Fruit fly (Drosophila melanogaster): ENCODE measurements around the gene CheB38a.
A peak's percentile ranks its signal among the peaks of the same experiment; 100 is the strongest.

CheB38a gene

DNA sequence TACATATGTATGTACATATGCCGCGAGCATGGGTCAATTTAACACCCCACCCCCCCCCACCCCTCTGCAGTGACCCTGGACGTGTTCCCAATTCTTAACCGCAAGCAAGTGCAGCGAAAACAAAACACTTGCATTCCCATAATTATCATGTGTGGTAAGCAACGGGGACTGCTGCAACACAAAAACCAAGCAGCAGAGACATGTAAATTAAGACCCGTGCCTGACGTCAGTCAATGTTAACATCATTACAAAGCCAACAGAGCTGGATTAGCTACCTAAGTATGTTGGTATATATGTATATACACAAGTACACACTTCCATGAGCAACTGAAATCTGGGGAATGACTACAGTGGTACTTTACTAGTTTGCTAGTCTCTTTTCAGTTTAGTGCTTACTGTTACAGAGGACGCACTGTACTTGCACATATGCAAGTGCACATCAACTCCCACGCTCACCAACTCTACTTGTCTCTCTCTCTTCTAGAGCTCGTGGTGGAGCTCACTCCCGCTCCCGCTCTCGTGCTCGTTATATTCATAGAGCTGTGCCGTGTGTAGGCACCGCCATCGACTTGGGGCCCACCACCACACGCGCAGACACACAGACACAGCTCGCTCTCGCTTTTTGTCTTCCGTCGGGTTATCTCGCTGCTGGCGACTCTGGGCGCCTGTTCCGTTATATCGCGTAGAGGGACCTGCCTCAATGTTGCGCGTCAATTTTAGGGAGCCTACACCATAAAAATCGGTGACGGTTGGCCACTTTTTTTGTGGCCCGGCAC, 3.1 kb upstream of the CheB38a start:
- TF ChIP-seq CG9948 (tag; optimal IDR thresholded peaks at IDR 0.05) (no peak), fd96Ca (GFP tag; IDR thresholded peaks at IDR 0.05) (peak; percentile 33), EcR (GFP tag; optimal IDR thresholded peaks at IDR 0.05) (peak; percentile 63), CG17806 (tag; optimal IDR thresholded peaks at IDR 0.05) (peak; percentile 34), gl (tag; optimal IDR thresholded peaks at IDR 0.05) (peak; percentile 26), CG10348 (GFP tag; IDR thresholded peaks at IDR 0.05) (no peak), CG32121 (GFP tag; IDR thresholded peaks at IDR 0.05) (peak; percentile 52; the same call in 1 of the 2 replicates), Pif1A (GFP tag; optimal IDR thresholded peaks at IDR 0.05) (peak; percentile 75), Ets98B (GFP tag; IDR thresholded peaks at IDR 0.05) (peak; percentile 76; the same call in 1 of the 2 replicates), CG8159 (tag; optimal IDR thresholded peaks at IDR 0.05) (peak; percentile 59), Snoo (tag; optimal IDR thresholded peaks at IDR 0.05) (peak; percentile 10), CG15710 (tag; optimal IDR thresholded peaks at IDR 0.05) (no peak), CG4496 (GFP tag; IDR thresholded peaks at IDR 0.05) (peak; percentile 86), D1 (tag; optimal IDR thresholded peaks at IDR 0.05) (no peak), CG34367 (tag; optimal IDR thresholded peaks at IDR 0.05) (no peak), Pif1B (GFP tag; optimal IDR thresholded peaks at IDR 0.05) (peak; percentile 18), rn (GFP tag; IDR thresholded peaks at IDR 0.05) (no peak), CG14655 (GFP tag; optimal IDR thresholded peaks at IDR 0.05) (peak; percentile 54), CG8301 (tag; optimal IDR thresholded peaks at IDR 0.05) (peak; percentile 46), CG13204 (GFP tag; optimal IDR thresholded peaks at IDR 0.05) (peak; percentile 95)

DNA sequence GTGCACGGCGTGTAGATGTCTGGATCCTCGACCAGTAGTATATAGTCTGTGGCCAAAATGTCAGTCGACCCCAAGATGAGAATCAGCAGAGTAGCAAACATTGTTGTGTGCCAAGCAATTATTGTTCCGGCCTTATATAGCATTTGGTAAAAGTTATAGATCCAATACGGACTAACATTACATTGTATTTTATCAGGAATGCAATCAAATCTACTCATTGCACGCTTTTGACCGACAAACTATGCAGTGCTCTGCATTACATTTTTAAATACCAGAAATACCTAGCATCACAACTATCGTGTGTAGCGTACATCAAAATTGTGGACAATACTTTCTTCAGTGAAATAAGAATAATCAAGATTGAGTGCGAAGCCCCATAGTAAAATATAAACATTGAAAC, 2.4 kb upstream of the CheB38a start, which contains the start of gene CheB38c:
CheB38c (minus strand) TSS at position 101 of the 400 bp plus-strand sequence.
- TF ChIP-seq CG34367 (tag; optimal IDR thresholded peaks at IDR 0.05) (no peak), CG13204 (GFP tag; optimal IDR thresholded peaks at IDR 0.05) (no peak), CG15710 (tag; optimal IDR thresholded peaks at IDR 0.05) (no peak)

DNA sequence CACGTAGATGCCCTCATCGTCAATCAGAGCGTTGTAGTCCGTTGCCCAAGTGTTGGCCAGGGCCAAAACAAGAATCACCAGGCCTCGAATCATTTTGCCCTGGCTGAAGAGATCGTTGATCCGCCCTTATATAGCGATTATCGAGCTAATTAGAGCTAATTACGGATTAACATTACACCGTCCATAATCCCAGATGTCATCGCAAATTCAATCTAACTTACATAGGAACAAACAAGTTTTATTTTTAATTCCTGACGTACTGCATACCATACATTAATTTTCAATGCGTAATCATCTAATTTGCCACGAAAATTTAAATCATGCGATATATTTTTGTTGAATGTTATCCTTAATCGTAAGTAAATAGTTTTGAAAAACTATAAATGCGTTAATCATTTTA, 1.2 kb downstream of the CheB38a start, which contains the start of gene CheB38b:
CheB38b (minus strand) TSS at position 101 of the 400 bp plus-strand sequence.
- TF ChIP-seq gl (tag; optimal IDR thresholded peaks at IDR 0.05) (no peak), Snoo (tag; optimal IDR thresholded peaks at IDR 0.05) (no peak), Pif1A (GFP tag; optimal IDR thresholded peaks at IDR 0.05) (no peak), Pif1B (GFP tag; optimal IDR thresholded peaks at IDR 0.05) (no peak), CG13204 (GFP tag; optimal IDR thresholded peaks at IDR 0.05) (no peak)

DNA sequence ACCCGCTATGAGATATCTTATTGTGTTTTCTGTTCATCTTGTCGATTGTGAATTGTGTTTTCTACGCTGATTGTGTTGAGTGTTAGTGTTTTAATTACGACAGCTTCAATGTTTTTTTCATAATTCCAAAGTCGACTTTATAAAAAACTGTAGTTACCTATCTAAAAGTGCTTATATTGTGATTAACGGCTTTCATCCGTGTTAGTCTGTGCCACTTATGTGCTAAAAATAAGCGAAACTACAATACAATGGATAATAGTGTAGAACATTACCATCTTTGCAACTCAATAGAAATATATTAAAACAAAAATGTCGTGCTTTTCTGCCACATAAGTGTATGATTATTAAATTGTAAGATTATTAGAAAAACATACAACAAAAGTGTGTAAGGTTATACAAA, 2.2 kb downstream of the CheB38a start, which contains the start of gene CG33322:
CG33322 (minus strand) TSS at position 101 of the 400 bp plus-strand sequence.
- TF ChIP-seq Pif1B (GFP tag; optimal IDR thresholded peaks at IDR 0.05) (no peak), CG32121 (GFP tag; IDR thresholded peaks at IDR 0.05) (no peak), Pif1A (GFP tag; optimal IDR thresholded peaks at IDR 0.05) (no peak), CG17806 (tag; optimal IDR thresholded peaks at IDR 0.05) (no peak), CG8301 (tag; optimal IDR thresholded peaks at IDR 0.05) (no peak), gl (tag; optimal IDR thresholded peaks at IDR 0.05) (no peak), EcR (GFP tag; optimal IDR thresholded peaks at IDR 0.05) (no peak), D1 (tag; optimal IDR thresholded peaks at IDR 0.05) (no peak), CG8159 (tag; optimal IDR thresholded peaks at IDR 0.05) (no peak), Snoo (tag; optimal IDR thresholded peaks at IDR 0.05) (no peak), CG14655 (GFP tag; optimal IDR thresholded peaks at IDR 0.05) (no peak), fd96Ca (GFP tag; IDR thresholded peaks at IDR 0.05) (no peak), Ets98B (GFP tag; IDR thresholded peaks at IDR 0.05) (no peak), CG4496 (GFP tag; IDR thresholded peaks at IDR 0.05) (no peak), CG10348 (GFP tag; IDR thresholded peaks at IDR 0.05) (no peak), CG12605 (GFP tag; IDR thresholded peaks at IDR 0.05) (no peak), CG9948 (tag; optimal IDR thresholded peaks at IDR 0.05) (no peak), CG34367 (tag; optimal IDR thresholded peaks at IDR 0.05) (no peak)

DNA sequence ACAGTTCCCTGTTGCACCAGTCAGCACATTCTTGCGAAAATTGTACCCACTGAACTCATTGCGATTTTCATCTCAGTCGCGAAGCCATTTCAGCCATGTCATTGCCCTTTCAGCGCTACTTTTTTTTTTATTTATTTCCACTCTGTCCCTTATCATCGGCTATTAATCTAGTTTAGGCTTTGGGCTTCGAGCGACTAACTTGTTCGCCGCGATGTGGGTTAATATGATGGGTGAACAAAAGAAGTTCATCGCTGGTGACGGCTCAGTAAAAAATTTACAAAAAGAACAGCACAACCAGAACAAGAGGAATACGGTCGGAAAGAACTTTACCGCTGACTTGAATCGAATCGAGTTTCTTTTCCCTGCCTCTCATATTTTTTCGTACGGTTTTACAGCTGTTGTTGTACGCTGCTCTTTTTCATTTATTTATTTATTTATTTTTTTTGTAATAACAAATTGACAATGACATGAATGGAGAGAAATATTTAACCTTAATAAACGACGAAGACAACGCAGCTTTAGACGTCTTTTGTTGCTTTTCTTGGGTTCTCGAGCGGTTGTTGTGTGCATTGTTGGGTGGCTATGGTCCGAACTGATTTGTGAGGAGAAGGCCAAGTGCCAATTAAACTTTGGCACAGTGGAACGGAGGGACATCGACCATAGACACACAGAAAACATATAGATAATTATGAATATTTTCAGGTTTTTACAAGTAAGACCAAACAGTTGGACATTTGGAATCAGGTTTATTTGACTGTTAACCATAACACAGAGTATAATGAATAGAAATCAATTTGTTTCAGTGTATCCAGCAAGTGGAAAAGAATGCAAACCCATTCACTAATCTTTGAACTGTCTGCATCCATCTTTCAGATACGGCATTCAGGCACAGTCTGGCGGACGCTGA, 5.8 kb downstream of the CheB38a start:
- TF ChIP-seq EcR (GFP tag; optimal IDR thresholded peaks at IDR 0.05), result peak; percentile 91
- TF ChIP-seq fd96Ca (GFP tag; IDR thresholded peaks at IDR 0.05), result no peak
- no peak for TF ChIP-seq D1 (tag; optimal IDR thresholded peaks at IDR 0.05)
- TF ChIP-seq CG4496 (GFP tag; IDR thresholded peaks at IDR 0.05), result peak; percentile 52; the same call in 2 of the 3 replicates
- TF ChIP-seq CG10348 (GFP tag; IDR thresholded peaks at IDR 0.05), result no peak
- peak; percentile 45 for TF ChIP-seq CG9948 (tag; optimal IDR thresholded peaks at IDR 0.05)
- TF ChIP-seq CG34367 (tag; optimal IDR thresholded peaks at IDR 0.05), result peak; percentile 10
- no peak for TF ChIP-seq Snoo (tag; optimal IDR thresholded peaks at IDR 0.05)
- no peak for TF ChIP-seq CG12605 (GFP tag; IDR thresholded peaks at IDR 0.05)
- no peak for TF ChIP-seq Ets98B (GFP tag; IDR thresholded peaks at IDR 0.05)
- peak; percentile 49 for TF ChIP-seq CG17806 (tag; optimal IDR thresholded peaks at IDR 0.05)
- peak; percentile 62 for TF ChIP-seq CG8159 (tag; optimal IDR thresholded peaks at IDR 0.05)
- TF ChIP-seq CG13204 (GFP tag; optimal IDR thresholded peaks at IDR 0.05), result peak; percentile 17
- TF ChIP-seq Pif1B (GFP tag; optimal IDR thresholded peaks at IDR 0.05), result peak; percentile 40
- peak; percentile 6 for TF ChIP-seq Pif1A (GFP tag; optimal IDR thresholded peaks at IDR 0.05)
- TF ChIP-seq CG8301 (tag; optimal IDR thresholded peaks at IDR 0.05), result no peak
- TF ChIP-seq gl (tag; optimal IDR thresholded peaks at IDR 0.05), result peak; percentile 43
- TF ChIP-seq CG32121 (GFP tag; IDR thresholded peaks at IDR 0.05), result no peak
- TF ChIP-seq rn (GFP tag; IDR thresholded peaks at IDR 0.05), result 0 out of 2 replicates have a peak, but pooled peaks have one; percentile 18
- peak; percentile 17 for TF ChIP-seq CG14655 (GFP tag; optimal IDR thresholded peaks at IDR 0.05)
- peak; percentile 29 for TF ChIP-seq CG15710 (tag; optimal IDR thresholded peaks at IDR 0.05)
